Fruit fly (Drosophila melanogaster) whole organism, pupa: ENCODE measurements around the gene pip.

Experiments
- CG10348 ChIP-seq: fragments of 200-800 bp; sonication (Bioruptor generic); IDR thresholded peaks from 2 replicates; pipeline ENCODE4 v1.3.6; 2022; ENCODE audit warnings: missing biosample characterization, missing genetic modification characterization
- CG12605 ChIP-seq: fragments of 200-800 bp; sonication (Bioruptor generic); IDR thresholded peaks from 2 replicates; pipeline ENCODE4 v1.3.6; 2022; ENCODE audit warnings: missing biosample characterization, missing genetic modification characterization
- CG13204 ChIP-seq: fragments of 200-800 bp; sonication (Bioruptor generic); optimal IDR thresholded peaks from 2 replicates; lab custom pipeline; 2018; ENCODE audit warnings: missing biosample characterization, mild to moderate bottlenecking, missing genetic modification characterization, moderate library complexity
- CG14655 ChIP-seq: fragments of 200-800 bp; sonication (Bioruptor generic); optimal IDR thresholded peaks from 3 replicates; lab custom pipeline; 2017; ENCODE audit warnings: mild to moderate bottlenecking, missing biosample characterization, missing genetic modification reagents, missing genetic modification characterization
- CG15710 ChIP-seq: fragments of 200-800 bp; sonication (Bioruptor generic); optimal IDR thresholded peaks from 2 replicates; lab custom pipeline; 2018; ENCODE audit warnings: missing biosample characterization, mild to moderate bottlenecking, missing genetic modification characterization, moderate library complexity
- CG17806 ChIP-seq: fragments of 200-800 bp; sonication (Bioruptor generic); optimal IDR thresholded peaks from 2 replicates; lab custom pipeline; 2018; ENCODE audit warnings: missing biosample characterization, mild to moderate bottlenecking, missing genetic modification characterization, moderate library complexity
- CG32121 ChIP-seq: fragments of 200-800 bp; sonication (Bioruptor generic); IDR thresholded peaks from 2 replicates; pipeline ENCODE4 v1.3.6; 2022; ENCODE audit warnings: missing biosample characterization, missing genetic modification characterization
- CG34367 ChIP-seq: fragments of 200-800 bp; sonication (Bioruptor generic); optimal IDR thresholded peaks from 2 replicates; lab custom pipeline; 2018; ENCODE audit warnings: missing biosample characterization, mild to moderate bottlenecking, missing genetic modification characterization
- CG4496 ChIP-seq: fragments of 200-800 bp; sonication (Bioruptor generic); IDR thresholded peaks from 3 replicates; pipeline ENCODE4 v1.3.6; 2022; ENCODE audit warnings: missing biosample characterization, missing genetic modification characterization
- CG8159 ChIP-seq: fragments of 200-800 bp; sonication (Bioruptor generic); optimal IDR thresholded peaks from 3 replicates; lab custom pipeline; 2018; ENCODE audit warnings: missing biosample characterization, mild to moderate bottlenecking, missing genetic modification characterization, moderate library complexity
- CG8301 ChIP-seq: fragments of 200-800 bp; sonication (Bioruptor generic); optimal IDR thresholded peaks from 2 replicates; lab custom pipeline; 2018; ENCODE audit warnings: missing biosample characterization, mild to moderate bottlenecking, missing genetic modification characterization
- CG9948 ChIP-seq: fragments of 200-800 bp; sonication (Bioruptor generic); optimal IDR thresholded peaks from 2 replicates; lab custom pipeline; 2018; ENCODE audit warnings: missing biosample characterization, mild to moderate bottlenecking, missing genetic modification characterization, moderate library complexity
- D1 ChIP-seq: fragments of 200-800 bp; sonication (Bioruptor generic); optimal IDR thresholded peaks from 2 replicates; lab custom pipeline; 2018; ENCODE audit warnings: missing biosample characterization, mild to moderate bottlenecking, missing genetic modification characterization, moderate library complexity
- EcR ChIP-seq: fragments of 200-800 bp; sonication (Bioruptor generic); optimal IDR thresholded peaks from 3 replicates; lab custom pipeline; 2019; ENCODE audit warnings: missing biosample characterization, missing genetic modification characterization, mild to moderate bottlenecking, moderate library complexity, missing genetic modification reagents
- Ets98B ChIP-seq: fragments of 200-800 bp; sonication (Bioruptor generic); IDR thresholded peaks from 2 replicates; pipeline ENCODE4 v1.3.6; 2022; ENCODE audit warnings: missing biosample characterization, missing genetic modification characterization
- Pif1A ChIP-seq: fragments of 200-800 bp; sonication (Bioruptor generic); optimal IDR thresholded peaks from 3 replicates; lab custom pipeline; 2016; ENCODE audit warnings: missing biosample characterization, missing genetic modification characterization
- Pif1B ChIP-seq: fragments of 200-800 bp; sonication (Bioruptor generic); optimal IDR thresholded peaks from 3 replicates; lab custom pipeline; 2016; ENCODE audit warnings: missing biosample characterization, missing genetic modification characterization
- Snoo ChIP-seq: fragments of 200-800 bp; sonication (Bioruptor generic); optimal IDR thresholded peaks from 3 replicates; lab custom pipeline; 2017; ENCODE audit warnings: missing biosample characterization, mild to moderate bottlenecking, missing genetic modification characterization, inconsistent platforms
- fd96Ca ChIP-seq: fragments of 200-800 bp; sonication (Bioruptor generic); IDR thresholded peaks from 3 replicates; pipeline ENCODE4 v1.3.6; 2022; ENCODE audit warnings: missing biosample characterization, missing genetic modification characterization
- gl ChIP-seq: fragments of 200-800 bp; sonication (Bioruptor generic); optimal IDR thresholded peaks from 2 replicates; lab custom pipeline; 2018; ENCODE audit warnings: missing biosample characterization, mild to moderate bottlenecking, missing genetic modification characterization
- rn ChIP-seq: fragments of 200-800 bp; sonication (Bioruptor generic); IDR thresholded peaks from 2 replicates; pipeline ENCODE4 v1.3.6; 2022; ENCODE audit warnings: missing biosample characterization, missing genetic modification characterization

Gene pip

DNA sequence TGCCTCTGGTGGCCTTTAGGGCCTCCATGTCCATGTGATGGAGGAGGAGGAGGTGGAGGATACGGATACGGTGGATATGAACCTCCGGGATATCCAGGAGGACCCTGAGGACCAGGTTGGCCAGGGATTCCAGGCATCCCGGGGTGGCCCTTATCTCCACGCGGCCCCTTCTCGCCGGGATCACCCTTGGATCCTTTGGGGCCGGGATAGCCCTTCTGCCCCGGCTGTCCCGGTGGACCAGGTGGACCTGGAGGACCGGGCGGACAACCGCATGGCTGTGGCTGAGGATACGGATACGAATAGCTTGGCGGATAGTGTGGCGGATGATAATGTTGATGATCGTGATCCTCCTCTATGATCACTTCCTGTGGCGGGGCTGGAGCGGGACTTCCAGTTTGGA, 57.1 kb downstream of the pip start:
- no peak for TF ChIP-seq CG8301 (tag; lab: Kevin White, UChicago)
- no peak for TF ChIP-seq rn
- no peak for TF ChIP-seq gl (tag; lab: Kevin White, UChicago)
- no peak for TF ChIP-seq CG13204 (GFP tag; lab: Kevin White, UChicago)
- TF ChIP-seq CG17806, result no peak
- no peak for TF ChIP-seq CG14655 (GFP tag; lab: Kevin White, UChicago)
- TF ChIP-seq Pif1B, result no peak
- TF ChIP-seq CG9948, result no peak
- TF ChIP-seq CG4496, result no peak

DNA sequence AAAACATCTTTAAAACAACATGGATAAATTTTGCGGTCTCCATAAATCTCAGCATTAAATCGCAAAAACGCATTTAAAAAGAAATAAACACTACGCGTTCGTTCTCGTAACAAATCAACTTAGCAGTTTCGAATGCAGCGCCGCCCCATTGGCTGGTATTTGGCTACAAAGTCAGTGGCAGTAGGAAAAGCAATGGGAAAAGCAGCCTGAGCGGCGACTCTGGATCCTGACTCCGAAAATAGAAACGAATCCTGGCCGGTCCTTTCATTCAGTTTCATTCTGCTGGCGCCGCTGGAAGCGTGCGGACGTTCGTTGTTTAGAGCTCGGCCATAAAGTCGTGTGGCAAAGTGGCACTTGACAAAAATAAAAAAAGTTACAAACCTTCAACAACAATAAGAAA, 61.9 kb downstream of the pip start, which contains the start of gene CG14086:
TSS of gene CG14086 (plus strand) at position 301 of the 400 bp plus-strand sequence.
- no peak for TF ChIP-seq CG4496
- TF ChIP-seq Pif1B, result no peak
- no peak for TF ChIP-seq CG8159 (tag; lab: Kevin White, UChicago)
- TF ChIP-seq CG9948, result no peak
- no peak for TF ChIP-seq CG14655 (GFP tag; lab: Kevin White, UChicago)
- no peak for TF ChIP-seq Ets98B
- TF ChIP-seq fd96Ca (GFP tag; lab: Robert Waterston, UW), result no peak
- no peak for TF ChIP-seq CG12605
- TF ChIP-seq gl (tag; lab: Kevin White, UChicago), result no peak
- no peak for TF ChIP-seq CG10348 (GFP tag; lab: Robert Waterston, UW)
- no peak for TF ChIP-seq CG8301 (tag; lab: Kevin White, UChicago)
- no peak for TF ChIP-seq CG13204 (GFP tag; lab: Kevin White, UChicago)

DNA sequence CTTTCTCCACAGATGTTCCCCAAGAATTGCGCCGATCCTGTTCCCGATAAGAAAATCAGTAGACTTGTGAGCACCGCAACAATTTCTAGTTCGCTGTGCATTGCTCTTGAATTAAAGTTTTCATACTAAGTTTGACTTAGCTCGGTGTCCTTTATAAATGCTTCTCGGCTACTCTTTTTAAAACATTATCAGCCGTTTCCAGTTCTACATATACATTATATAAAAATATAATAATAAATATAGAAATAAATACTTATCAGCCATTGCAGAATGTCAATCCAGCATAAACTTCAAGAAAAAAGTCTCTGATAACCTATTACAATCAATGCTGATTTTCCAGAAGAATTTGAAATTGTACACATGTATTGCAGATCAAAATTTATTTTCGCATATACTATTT, 66.9 kb downstream of the pip start, which contains the start of gene CG14088:
TSS of gene CG14088 (minus strand) at position 101 of the 400 bp plus-strand sequence.
- TF ChIP-seq EcR (GFP tag; lab: Kevin White, UChicago) (no peak), CG32121 (GFP tag; lab: Robert Waterston, UW) (no peak), Snoo (tag; lab: Kevin White, UChicago) (no peak), rn (no peak), CG13204 (GFP tag; lab: Kevin White, UChicago) (no peak), CG14655 (GFP tag; lab: Kevin White, UChicago) (no peak), Pif1B (no peak), CG8159 (tag; lab: Kevin White, UChicago) (no peak), CG8301 (tag; lab: Kevin White, UChicago) (no peak), CG15710 (tag; lab: Kevin White, UChicago) (no peak), CG9948 (no peak), CG34367 (tag; lab: Kevin White, UChicago) (no peak), gl (tag; lab: Kevin White, UChicago) (no peak)

DNA sequence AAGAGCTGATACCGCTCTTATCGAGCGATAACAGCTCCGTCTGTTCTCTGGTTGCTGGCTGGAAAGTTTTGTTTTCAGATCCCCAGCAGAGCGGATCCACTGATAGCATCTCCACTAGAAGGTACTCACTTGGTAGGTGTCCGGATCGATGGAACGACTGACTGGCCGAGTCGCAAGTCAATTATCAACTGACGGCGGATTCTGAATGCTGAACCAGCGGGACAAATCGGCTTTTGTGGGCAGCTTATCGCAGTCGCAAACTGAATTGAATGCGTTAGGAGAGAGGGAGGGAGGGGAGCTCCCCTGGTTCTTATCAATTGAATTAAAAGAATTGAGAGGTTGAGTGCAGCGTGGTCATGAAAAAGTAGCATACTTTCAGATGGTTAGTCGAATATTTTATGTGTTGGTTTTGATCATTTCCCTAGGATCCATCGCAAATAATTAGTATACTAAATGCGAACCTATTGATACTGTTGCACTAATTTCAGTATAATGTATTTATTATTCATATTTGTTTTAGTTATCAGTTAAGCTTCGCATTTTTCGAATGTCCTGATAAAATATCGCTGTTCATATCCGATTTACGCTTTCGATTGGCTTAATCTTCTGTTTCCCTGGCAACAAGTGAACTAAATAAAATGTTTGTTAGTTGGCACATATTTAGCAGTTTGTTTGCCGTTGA, 68.5 kb downstream of the pip start, which contains the start of the genes Aldh7A1 and CG14085:
TSS of gene Aldh7A1 (minus strand) at position 194 of the 682 bp plus-strand sequence.
TSS of gene CG14085 (plus strand) at position 632 of the 682 bp plus-strand sequence.
- TF ChIP-seq CG17806, result no peak
- 0 out of 3 replicates have a peak, but pooled peaks have one; percentile 35 for TF ChIP-seq fd96Ca (GFP tag; lab: Robert Waterston, UW)
- TF ChIP-seq D1, result no peak
- TF ChIP-seq CG15710 (tag; lab: Kevin White, UChicago), result no peak
- no peak for TF ChIP-seq CG10348 (GFP tag; lab: Robert Waterston, UW)
- no peak for TF ChIP-seq EcR (GFP tag; lab: Kevin White, UChicago)
- no peak for TF ChIP-seq gl (tag; lab: Kevin White, UChicago)
- peak; percentile 64 for TF ChIP-seq CG13204 (GFP tag; lab: Kevin White, UChicago)
- TF ChIP-seq rn, result no peak
- no peak for TF ChIP-seq CG8301 (tag; lab: Kevin White, UChicago)
- TF ChIP-seq CG8159 (tag; lab: Kevin White, UChicago), result no peak
- no peak for TF ChIP-seq CG32121 (GFP tag; lab: Robert Waterston, UW)
- TF ChIP-seq Ets98B, result peak; percentile 41; the same call in 1 of the 2 replicates
- TF ChIP-seq CG9948, result no peak
- TF ChIP-seq Snoo (tag; lab: Kevin White, UChicago), result no peak
- no peak for TF ChIP-seq CG4496

DNA sequence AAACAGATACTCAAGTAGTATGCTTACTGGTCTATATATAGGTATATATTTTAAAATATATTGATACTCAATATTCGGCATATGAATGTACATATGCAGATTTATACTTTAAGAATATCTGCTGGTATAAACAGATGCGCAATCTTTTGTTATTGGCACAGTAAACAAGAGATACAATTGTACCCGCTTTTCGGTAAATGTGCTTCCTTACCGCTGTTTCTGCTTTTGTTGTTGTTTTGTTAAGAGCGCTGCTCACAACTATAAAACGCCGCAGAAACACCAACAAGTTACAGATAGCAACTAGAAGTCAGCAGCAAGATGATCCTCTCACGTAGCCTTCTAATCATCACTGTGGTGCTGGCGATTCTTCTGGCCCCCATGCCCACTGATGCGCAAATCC, 71.6 kb downstream of the pip start, which contains the start of gene CG45081:
TSS of gene CG45081 (plus strand) at position 301 of the 400 bp plus-strand sequence.
- TF ChIP-seq Ets98B (no peak), CG15710 (tag; lab: Kevin White, UChicago) (no peak), CG13204 (GFP tag; lab: Kevin White, UChicago) (no peak), Pif1A (GFP tag; lab: Kevin White, UChicago) (no peak), CG34367 (tag; lab: Kevin White, UChicago) (no peak), CG8301 (tag; lab: Kevin White, UChicago) (no peak), rn (no peak), fd96Ca (GFP tag; lab: Robert Waterston, UW) (no peak), CG12605 (no peak), Snoo (tag; lab: Kevin White, UChicago) (no peak), D1 (no peak), CG9948 (no peak), Pif1B (no peak), EcR (GFP tag; lab: Kevin White, UChicago) (no peak), gl (tag; lab: Kevin White, UChicago) (no peak), CG4496 (no peak), CG32121 (GFP tag; lab: Robert Waterston, UW) (no peak), CG8159 (tag; lab: Kevin White, UChicago) (no peak), CG14655 (GFP tag; lab: Kevin White, UChicago) (no peak), CG10348 (GFP tag; lab: Robert Waterston, UW) (no peak)
- TF ChIP-seq, all 21 proteins: peak for 0

DNA sequence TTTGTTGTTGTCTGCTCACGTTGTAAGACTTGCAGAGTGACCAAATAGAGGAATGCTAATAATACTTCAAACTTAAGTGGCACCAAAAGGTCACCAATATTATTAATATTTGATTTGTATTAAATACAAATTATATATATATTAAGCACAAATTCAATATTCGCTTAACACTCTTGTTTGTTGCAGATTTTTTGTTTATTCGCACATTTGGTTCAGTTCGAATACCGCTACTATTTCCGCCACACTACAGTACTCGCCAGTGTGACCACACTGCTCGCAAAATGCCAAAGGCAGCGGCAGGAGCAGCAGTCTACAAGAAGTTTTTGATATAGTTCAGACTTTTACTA, 73.3 kb downstream of the pip start, which contains the start of gene Max:
TSS of gene Max (minus strand) at position 44 of the 347 bp plus-strand sequence.
- TF ChIP-seq CG14655 (GFP tag; lab: Kevin White, UChicago), result peak; percentile 62
- TF ChIP-seq CG8159 (tag; lab: Kevin White, UChicago), result peak; percentile 69
- peak; percentile 54 for TF ChIP-seq CG17806
- peak; percentile 72 for TF ChIP-seq Ets98B
- peak; percentile 85 for TF ChIP-seq CG4496
- peak; percentile 15 for TF ChIP-seq Pif1A (GFP tag; lab: Kevin White, UChicago)
- peak; percentile 46 for TF ChIP-seq CG8301 (tag; lab: Kevin White, UChicago)
- no peak for TF ChIP-seq CG13204 (GFP tag; lab: Kevin White, UChicago)
- TF ChIP-seq gl (tag; lab: Kevin White, UChicago), result peak; percentile 7
- TF ChIP-seq CG15710 (tag; lab: Kevin White, UChicago), result peak; percentile 64
- peak; percentile 68; the same call in 1 of the 2 replicates for TF ChIP-seq CG32121 (GFP tag; lab: Robert Waterston, UW)
- peak; percentile 40 for TF ChIP-seq CG9948
- TF ChIP-seq EcR (GFP tag; lab: Kevin White, UChicago), result peak; percentile 24
- TF ChIP-seq fd96Ca (GFP tag; lab: Robert Waterston, UW), result peak; percentile 48; the same call in 1 of the 3 replicates
- peak; percentile 38; the same call in 1 of the 2 replicates for TF ChIP-seq CG12605
- peak; percentile 20 for TF ChIP-seq Pif1B
- TF ChIP-seq CG34367 (tag; lab: Kevin White, UChicago), result peak; percentile 40
- TF ChIP-seq CG10348 (GFP tag; lab: Robert Waterston, UW), result no peak
- no peak for TF ChIP-seq D1
- no peak for TF ChIP-seq rn
- TF ChIP-seq Snoo (tag; lab: Kevin White, UChicago), result peak; percentile 2
- TF ChIP-seq, all 21 proteins: peak for 17
